Fruit fly (Drosophila melanogaster): ENCODE results near the gene crb.

The crb gene

DNA sequence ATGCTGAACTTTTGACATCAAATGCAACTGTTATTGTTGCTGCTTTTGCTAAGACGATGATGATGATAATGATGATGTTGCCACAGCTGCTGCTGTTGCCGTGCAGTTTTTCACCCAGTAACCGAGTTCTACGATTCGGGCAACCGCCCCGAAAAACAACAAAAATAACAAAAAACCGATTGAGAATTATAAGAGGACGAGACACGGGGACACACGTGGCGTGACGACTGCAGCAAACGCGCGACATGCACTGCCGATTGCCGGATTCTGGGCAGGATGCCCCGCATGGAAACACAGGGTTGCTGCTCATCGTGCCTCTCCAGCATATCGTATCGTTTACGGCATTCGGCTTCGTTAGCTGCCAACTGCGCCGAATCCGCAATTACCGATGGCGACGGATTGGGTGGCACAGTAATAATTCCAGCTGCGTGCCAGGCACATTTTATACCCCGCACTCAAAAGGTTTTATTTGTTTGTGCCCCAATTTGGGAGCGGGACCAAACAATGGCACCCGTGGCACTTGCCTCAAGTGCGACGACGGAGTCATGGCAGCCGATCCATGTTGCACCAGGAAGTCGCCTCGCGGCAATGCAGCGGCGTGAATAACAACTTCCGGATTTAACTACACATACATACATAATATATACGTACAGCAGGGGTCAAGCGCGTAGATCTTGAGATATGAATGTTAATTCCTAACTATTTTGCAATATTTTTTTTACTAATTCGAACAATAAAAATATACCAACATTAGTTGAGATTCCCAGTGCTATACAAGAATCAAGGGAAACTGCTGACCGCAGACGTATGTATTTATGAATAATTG lies 31.1 kb upstream of the crb start (continued):
- TF ChIP-seq Deaf1 (tag; optimal IDR thresholded peaks at IDR 0.05), result peak; percentile 92
- TF ChIP-seq CG11696 (GFP tag; IDR thresholded peaks at IDR 0.05), result 0 out of 2 replicates have a peak, but pooled peaks have one; percentile 65
- TF ChIP-seq CG1603 (tag; optimal IDR thresholded peaks at IDR 0.05), result no peak
- TF ChIP-seq Med (GFP tag), result peak; percentile 71
- TF ChIP-seq Fer1 (GFP tag; optimal IDR thresholded peaks at IDR 0.05), result peak; percentile 7
- TF ChIP-seq Xbp1 (GFP tag; optimal IDR thresholded peaks at IDR 0.05), result no peak
- TF ChIP-seq CG6175 (GFP tag; IDR thresholded peaks at IDR 0.05), result no peak
- no peak for TF ChIP-seq mld (GFP tag; IDR thresholded peaks at IDR 0.05; ENCODE audit: partially characterized antibody)
- TF ChIP-seq CG9797 (GFP tag; optimal IDR thresholded peaks at IDR 0.05), result no peak
- TF ChIP-seq ken (GFP tag; IDR thresholded peaks at IDR 0.05), result 0 out of 3 replicates have a peak, but pooled peaks have one; percentile 13
- peak; percentile 37 for TF ChIP-seq Ets65A (GFP tag)
- TF ChIP-seq run (tag; optimal IDR thresholded peaks at IDR 0.05), result no peak
- TF ChIP-seq sug (tag; optimal IDR thresholded peaks at IDR 0.05), result no peak
- peak; percentile 17 for TF ChIP-seq CG11504 (tag; optimal IDR thresholded peaks at IDR 0.05)
- TF ChIP-seq Drgx (GFP tag; IDR thresholded peaks at IDR 0.05), result peak; percentile 17; the same call in 1 of the 2 replicates
- TF ChIP-seq row (GFP tag; IDR thresholded peaks at IDR 0.05), result peak; percentile 58; the same call in 2 of the 3 replicates
- TF ChIP-seq CG10543 (GFP tag; optimal IDR thresholded peaks at IDR 0.05), result no peak
- no peak for TF ChIP-seq CG8290 (GFP tag; optimal IDR thresholded peaks at IDR 0.05)
- TF ChIP-seq CG8290 (tag; optimal IDR thresholded peaks at IDR 0.05), result peak in 1 of 2 experiments; percentile 23
- peak; percentile 22; the same call in 1 of the 2 replicates for TF ChIP-seq Xrp1 (GFP tag; IDR thresholded peaks at IDR 0.05)
- peak; percentile 87 for TF ChIP-seq sens (GFP tag)
- TF ChIP-seq ATbp (GFP tag; optimal IDR thresholded peaks at IDR 0.05), result peak; percentile 17
- TF ChIP-seq chinmo (GFP tag; IDR thresholded peaks at IDR 0.05; ENCODE audit: partially characterized antibody), result 0 out of 4 replicates have a peak, but pooled peaks have one; percentile 42
- TF ChIP-seq danr (GFP tag; IDR thresholded peaks at IDR 0.05), result no peak
- TF ChIP-seq Sox102F (GFP tag; optimal IDR thresholded peaks at IDR 0.05), result peak; percentile 33
- TF ChIP-seq CG30020 (tag; optimal IDR thresholded peaks at IDR 0.05), result no peak
- TF ChIP-seq hkb (optimal IDR thresholded peaks at IDR 0.05), result no peak
- TF ChIP-seq hkb (GFP tag; IDR thresholded peaks at IDR 0.05), result 0 out of 2 replicates have a peak, but pooled peaks have one; percentile 9
- TF ChIP-seq CG13894 (tag; optimal IDR thresholded peaks at IDR 0.05), result peak; percentile 40
- TF ChIP-seq dan (GFP tag; IDR thresholded peaks at IDR 0.05), result no peak
- peak; percentile 58 for TF ChIP-seq Bdp1 (GFP tag; optimal IDR thresholded peaks at IDR 0.05)
- no peak for TF ChIP-seq CG8944 (GFP tag; optimal IDR thresholded peaks at IDR 0.05)
- peak; percentile 22 for TF ChIP-seq CG18262 (tag; optimal IDR thresholded peaks at IDR 0.05)
- TF ChIP-seq kni (GFP tag; optimal IDR thresholded peaks at IDR 0.05), result peak; percentile 2
- no peak for TF ChIP-seq CTCF (GFP tag; optimal IDR thresholded peaks at IDR 0.05)
- TF ChIP-seq CG17829 (tag; optimal IDR thresholded peaks at IDR 0.05), result no peak
- TF ChIP-seq abd-A (tag; optimal IDR thresholded peaks at IDR 0.05), result peak; percentile 65
- TF ChIP-seq Hey (tag; optimal IDR thresholded peaks at IDR 0.05), result peak; percentile 28
- peak; percentile 2 for TF ChIP-seq CG2678 (tag; optimal IDR thresholded peaks at IDR 0.05)
- no peak for TF ChIP-seq Lhr (GFP tag; optimal IDR thresholded peaks at IDR 0.05)
- peak in 1 of 2 experiments; percentile 17 for TF ChIP-seq Eip74EF (GFP tag; optimal IDR thresholded peaks at IDR 0.05)
- TF ChIP-seq pzg (GFP tag; optimal IDR thresholded peaks at IDR 0.05), result peak; percentile 1
- TF ChIP-seq CG2116 (GFP tag; optimal IDR thresholded peaks at IDR 0.05), result peak; percentile 51
- TF ChIP-seq CG13296 (GFP tag; optimal IDR thresholded peaks at IDR 0.05), result no peak
- peak; percentile 91 for TF ChIP-seq ewg (GFP tag; optimal IDR thresholded peaks at IDR 0.05)
- TF ChIP-seq CG16779 (GFP tag; IDR thresholded peaks at IDR 0.05), result no peak
- TF ChIP-seq CG17568 (GFP tag; optimal IDR thresholded peaks at IDR 0.05), result no peak
- 0 out of 2 replicates have a peak, but pooled peaks have one; percentile 42 for TF ChIP-seq chm (GFP tag; IDR thresholded peaks at IDR 0.05)
- TF ChIP-seq CG10979 (tag; optimal IDR thresholded peaks at IDR 0.05), result no peak

Measured in whole organism, embryonic.